Worm (Caenorhabditis elegans): ENCODE measurements around the gene glb-28.

DNA sequence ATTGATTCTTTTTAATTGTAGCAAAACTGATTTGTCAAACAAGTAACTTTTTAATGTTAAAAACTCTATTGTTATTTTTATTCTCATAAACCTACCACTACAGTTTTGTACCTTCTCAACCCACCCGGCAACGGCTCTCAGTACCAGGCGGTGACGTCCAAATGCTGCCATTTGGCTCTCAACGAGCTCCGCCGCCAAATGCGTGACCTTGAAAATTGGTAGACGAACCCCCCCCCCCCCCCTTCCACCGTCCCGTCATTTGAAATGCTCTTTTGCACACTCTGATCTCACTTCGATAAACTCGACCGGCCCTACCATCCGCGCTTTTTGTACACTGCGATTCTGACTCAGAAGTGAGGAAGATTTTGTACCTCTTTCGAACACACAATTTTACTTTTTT lies 8.4 kb downstream of the glb-28 start:
- no peak for TF ChIP-seq W03F9.2 (tag; optimal IDR thresholded peaks at IDR 0.05)
- no peak for TF ChIP-seq him-1 (tag; optimal IDR thresholded peaks at IDR 0.05)
